Worm (Caenorhabditis elegans) whole organism, mixed stage, embryonic: Measurements from ENCODE around the gene hsp-16.41.

Experiments
- ceh-39 ChIP-seq: fragments of 150-350 bp; optimal IDR thresholded peaks from 2 replicates; lab custom pipeline; 2014; ENCODE audit warnings: missing biosample characterization, missing genetic modification characterization
- elt-1 ChIP-seq: sonication (generic microtip); optimal IDR thresholded peaks from 2 replicates; lab custom pipeline; 2017; ENCODE audit warnings: missing genetic modification characterization, mild to moderate bottlenecking, missing compliant biosample characterization, antibody characterized with exemption, moderate library complexity, borderline replicate concordance; ENCODE audit not compliant: insufficient read depth
- elt-3 ChIP-seq: fragments of 150-350 bp; optimal IDR thresholded peaks from 2 replicates; lab custom pipeline; 2014; ENCODE audit warnings: missing biosample characterization, missing genetic modification characterization
- ham-2 ChIP-seq: fragments of 200-800 bp; sonication (Bioruptor generic); optimal IDR thresholded peaks from 2 replicates; lab custom pipeline; 2018; ENCODE audit warnings: mild to moderate bottlenecking, missing genetic modification characterization, missing compliant biosample characterization
- lin-13 ChIP-seq: fragments of 150-350 bp; optimal IDR thresholded peaks from 2 replicates; lab custom pipeline; 2014; ENCODE audit warnings: missing biosample characterization, missing genetic modification characterization
- nhr-28 ChIP-seq: fragments of 150-350 bp; optimal IDR thresholded peaks from 2 replicates; lab custom pipeline; 2014; ENCODE audit warnings: missing biosample characterization, missing genetic modification characterization
- nhr-76 ChIP-seq: sonication (generic microtip); optimal IDR thresholded peaks from 2 replicates; lab custom pipeline; 2017; ENCODE audit warnings: missing biosample characterization, missing genetic modification characterization

DNA sequence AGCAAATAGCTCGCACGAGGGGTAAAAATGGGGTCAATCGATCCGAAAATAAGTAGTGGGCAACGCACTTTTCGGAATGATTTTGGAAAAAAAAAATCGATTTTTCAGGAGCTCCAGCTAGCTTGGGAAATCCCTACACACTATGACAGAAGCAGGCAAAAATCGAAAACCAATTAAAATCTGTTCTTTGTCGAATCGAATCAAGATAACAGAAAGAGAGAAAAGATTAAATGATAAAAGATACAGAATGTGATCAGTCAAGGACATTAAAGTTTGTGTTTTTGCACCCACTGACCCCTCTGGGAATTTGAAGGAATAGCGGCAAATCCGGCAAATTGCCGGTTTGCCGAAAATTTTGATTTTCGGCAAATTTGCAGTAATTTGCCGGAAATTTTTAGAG, 37.6 kb upstream of the hsp-16.41 start:
- TF ChIP-seq nhr-28 (no peak), ham-2 (GFP tag; lab: Kevin White, UChicago) (no peak), ceh-39 (tag; lab: Kevin White, UChicago) (no peak), elt-3 (tag; lab: Kevin White, UChicago) (no peak), lin-13 (tag; lab: Kevin White, UChicago) (no peak), elt-1 (tag; lab: Kevin White, UChicago) (no peak), nhr-76 (tag; lab: Kevin White, UChicago) (no peak)
